Worm (Caenorhabditis elegans) whole organism, mixed stage, embryonic: ENCODE measurements around the gene twk-25.

ENCODE experiments used
- M03D4.4 ChIP-seq: sonication (generic microtip); optimal IDR thresholded peaks from 2 replicates; lab custom pipeline; 2017; ENCODE audit warnings: mild to moderate bottlenecking, missing genetic modification characterization, missing compliant biosample characterization
- bed-3 ChIP-seq: fragments of 200-800 bp; sonication (Bioruptor generic); optimal IDR thresholded peaks from 3 replicates; lab custom pipeline; 2018; ENCODE audit warnings: mild to moderate bottlenecking, missing genetic modification characterization, moderate library complexity, missing compliant biosample characterization
- blmp-1 ChIP-seq: fragments of 150-350 bp; optimal IDR thresholded peaks from 2 replicates; lab custom pipeline; 2014; ENCODE audit warnings: missing biosample characterization, missing genetic modification characterization
- ceh-39 ChIP-seq: fragments of 150-350 bp; optimal IDR thresholded peaks from 2 replicates; lab custom pipeline; 2014; ENCODE audit warnings: missing biosample characterization, missing genetic modification characterization
- ceh-43 ChIP-seq: fragments of 200-800 bp; sonication (Bioruptor generic); optimal IDR thresholded peaks from 2 replicates; lab custom pipeline; 2018; ENCODE audit warnings: mild to moderate bottlenecking, missing genetic modification characterization, moderate library complexity, missing compliant biosample characterization
- ceh-83 ChIP-seq: fragments of 200-800 bp; sonication (Bioruptor generic); optimal IDR thresholded peaks from 2 replicates; lab custom pipeline; 2018; ENCODE audit warnings: mild to moderate bottlenecking, missing genetic modification characterization, missing compliant biosample characterization
- ces-1 ChIP-seq: fragments of 150-350 bp; optimal IDR thresholded peaks from 2 replicates; lab custom pipeline; 2014; ENCODE audit warnings: missing biosample characterization, missing genetic modification reagents, missing genetic modification characterization
- cnd-1 ChIP-seq: fragments of 200-800 bp; sonication (Bioruptor generic); optimal IDR thresholded peaks from 2 replicates; lab custom pipeline; 2018; ENCODE audit warnings: mild to moderate bottlenecking, missing genetic modification characterization, missing compliant biosample characterization
- drap-1 ChIP-seq: fragments of 200-800 bp; sonication (Bioruptor generic); optimal IDR thresholded peaks from 3 replicates; lab custom pipeline; 2018; ENCODE audit warnings: mild to moderate bottlenecking, missing genetic modification characterization, missing compliant biosample characterization
- elt-1 ChIP-seq: sonication (generic microtip); optimal IDR thresholded peaks from 2 replicates; lab custom pipeline; 2017; ENCODE audit warnings: missing genetic modification characterization, mild to moderate bottlenecking, missing compliant biosample characterization, antibody characterized with exemption, moderate library complexity, borderline replicate concordance; ENCODE audit not compliant: insufficient read depth
- flh-1 ChIP-seq: fragments of 200-800 bp; sonication (Bioruptor generic); optimal IDR thresholded peaks from 2 replicates; lab custom pipeline; 2018; ENCODE audit warnings: mild to moderate bottlenecking, missing genetic modification characterization, moderate library complexity, missing compliant biosample characterization
- ham-2 ChIP-seq: fragments of 200-800 bp; sonication (Bioruptor generic); optimal IDR thresholded peaks from 2 replicates; lab custom pipeline; 2018; ENCODE audit warnings: mild to moderate bottlenecking, missing genetic modification characterization, missing compliant biosample characterization
- hlh-1 ChIP-seq: fragments of 150-350 bp; optimal IDR thresholded peaks from 2 replicates; lab custom pipeline; 2014; ENCODE audit warnings: missing biosample characterization, missing genetic modification reagents, missing genetic modification characterization
- lin-13 ChIP-seq: fragments of 150-350 bp; optimal IDR thresholded peaks from 2 replicates; lab custom pipeline; 2014; ENCODE audit warnings: missing biosample characterization, missing genetic modification characterization
- lin-32 ChIP-seq: fragments of 200-800 bp; sonication (Bioruptor generic); optimal IDR thresholded peaks from 2 replicates; lab custom pipeline; 2018; ENCODE audit warnings: mild to moderate bottlenecking, missing genetic modification characterization, missing compliant biosample characterization
- lsy-2 ChIP-seq: fragments of 150-350 bp; optimal IDR thresholded peaks from 2 replicates; lab custom pipeline; 2014; ENCODE audit warnings: missing biosample characterization, missing genetic modification characterization
- mab-5 ChIP-seq: fragments of 150-350 bp; optimal IDR thresholded peaks from 2 replicates; lab custom pipeline; 2014; ENCODE audit warnings: missing biosample characterization, missing genetic modification characterization
- mep-1 ChIP-seq: fragments of 150-350 bp; optimal IDR thresholded peaks from 2 replicates; lab custom pipeline; 2017; ENCODE audit warnings: missing biosample characterization, missing genetic modification reagents, missing genetic modification characterization, inconsistent platforms
- mls-2 ChIP-seq: sonication (generic microtip); optimal IDR thresholded peaks from 2 replicates; lab custom pipeline; 2016; ENCODE audit warnings: mild to moderate bottlenecking, missing genetic modification characterization, moderate library complexity, missing compliant biosample characterization
- nhr-12 ChIP-seq: fragments of 150-350 bp; optimal IDR thresholded peaks from 2 replicates; lab custom pipeline; 2014; ENCODE audit warnings: missing biosample characterization, missing genetic modification characterization
- nhr-2 ChIP-seq: fragments of 150-350 bp; optimal IDR thresholded peaks from 2 replicates; lab custom pipeline; 2014; ENCODE audit warnings: missing biosample characterization, missing genetic modification characterization
- nhr-237 ChIP-seq: fragments of 150-350 bp; optimal IDR thresholded peaks from 2 replicates; lab custom pipeline; 2014; ENCODE audit warnings: missing biosample characterization, missing genetic modification characterization
- nhr-28 ChIP-seq: fragments of 150-350 bp; optimal IDR thresholded peaks from 2 replicates; lab custom pipeline; 2014; ENCODE audit warnings: missing biosample characterization, missing genetic modification characterization
- nhr-76 ChIP-seq: sonication (generic microtip); optimal IDR thresholded peaks from 2 replicates; lab custom pipeline; 2017; ENCODE audit warnings: missing biosample characterization, missing genetic modification characterization
- pha-4 ChIP-seq: fragments of 150-350 bp; optimal IDR thresholded peaks from 2 replicates; lab custom pipeline; 2018; ENCODE audit warnings: missing biosample characterization, missing genetic modification reagents, missing genetic modification characterization
- sem-2 ChIP-seq: fragments of 200-800 bp; sonication (Bioruptor generic); optimal IDR thresholded peaks from 2 replicates; lab custom pipeline; 2018; ENCODE audit warnings: mild to moderate bottlenecking, missing genetic modification characterization, missing compliant biosample characterization
- snpc-4 ChIP-seq: fragments of 150-350 bp; optimal IDR thresholded peaks from 2 replicates; lab custom pipeline; 2014; ENCODE audit warnings: missing biosample characterization, missing genetic modification characterization
- sptf-1 ChIP-seq: sonication (generic microtip); optimal IDR thresholded peaks from 2 replicates; lab custom pipeline; 2017; ENCODE audit warnings: mild to moderate bottlenecking, missing genetic modification characterization, moderate library complexity, missing compliant biosample characterization
- tbx-8 ChIP-seq: fragments of 200-800 bp; sonication (Bioruptor generic); optimal IDR thresholded peaks from 2 replicates; lab custom pipeline; 2018; ENCODE audit warnings: mild to moderate bottlenecking, missing genetic modification characterization, moderate library complexity, missing compliant biosample characterization
- unc-120 ChIP-seq: sonication (generic microtip); optimal IDR thresholded peaks from 2 replicates; lab custom pipeline; 2017; ENCODE audit warnings: missing genetic modification characterization, missing compliant biosample characterization; ENCODE audit not compliant: poor library complexity, severe bottlenecking
- unc-39 ChIP-seq: fragments of 150-350 bp; optimal IDR thresholded peaks from 2 replicates; lab custom pipeline; 2014; ENCODE audit warnings: missing biosample characterization, missing genetic modification characterization
- unc-62 ChIP-seq: fragments of 150-350 bp; optimal IDR thresholded peaks from 2 replicates; lab custom pipeline; 2014; ENCODE audit warnings: missing biosample characterization, missing genetic modification reagents, missing genetic modification characterization
- zip-8 ChIP-seq: fragments of 150-350 bp; optimal IDR thresholded peaks from 2 replicates; lab custom pipeline; 2014; ENCODE audit warnings: missing biosample characterization, missing genetic modification characterization
- ztf-11 ChIP-seq: fragments of 150-350 bp; optimal IDR thresholded peaks from 2 replicates; lab custom pipeline; 2014; ENCODE audit warnings: missing biosample characterization, missing genetic modification characterization

twk-25 gene

DNA sequence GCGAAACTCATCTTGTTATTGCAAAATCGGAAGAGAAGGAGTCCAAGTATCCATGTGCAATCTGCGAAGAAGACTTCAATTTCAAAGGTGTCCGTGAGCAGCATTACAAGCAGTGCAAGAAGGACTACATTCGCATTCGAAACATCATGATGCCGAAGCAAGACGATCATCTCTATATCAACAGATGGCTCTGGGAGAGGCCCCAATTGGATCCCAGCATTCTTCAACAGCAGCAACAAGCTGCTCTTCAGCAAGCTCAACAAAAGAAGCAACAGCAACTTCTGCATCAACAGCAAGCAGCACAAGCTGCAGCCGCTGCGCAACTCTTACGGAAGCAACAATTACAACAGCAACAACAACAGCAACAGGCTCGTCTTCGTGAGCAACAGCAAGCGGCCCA is 21.7 kb downstream of the twk-25 start:
- no peak for TF ChIP-seq pha-4 (tag; lab: Kevin White, UChicago)
- TF ChIP-seq lsy-2 (tag; lab: Kevin White, UChicago), result no peak
- TF ChIP-seq snpc-4 (tag; lab: Kevin White, UChicago), result no peak
- no peak for TF ChIP-seq unc-62 (GFP tag; lab: Kevin White, UChicago)
- TF ChIP-seq nhr-12 (tag; lab: Kevin White, UChicago), result no peak
- no peak for TF ChIP-seq lin-13 (tag; lab: Kevin White, UChicago)
- TF ChIP-seq ztf-11 (tag; lab: Kevin White, UChicago), result no peak
- no peak for TF ChIP-seq nhr-28 (tag; lab: Kevin White, UChicago)
- no peak for TF ChIP-seq zip-8 (tag; lab: Kevin White, UChicago)

DNA sequence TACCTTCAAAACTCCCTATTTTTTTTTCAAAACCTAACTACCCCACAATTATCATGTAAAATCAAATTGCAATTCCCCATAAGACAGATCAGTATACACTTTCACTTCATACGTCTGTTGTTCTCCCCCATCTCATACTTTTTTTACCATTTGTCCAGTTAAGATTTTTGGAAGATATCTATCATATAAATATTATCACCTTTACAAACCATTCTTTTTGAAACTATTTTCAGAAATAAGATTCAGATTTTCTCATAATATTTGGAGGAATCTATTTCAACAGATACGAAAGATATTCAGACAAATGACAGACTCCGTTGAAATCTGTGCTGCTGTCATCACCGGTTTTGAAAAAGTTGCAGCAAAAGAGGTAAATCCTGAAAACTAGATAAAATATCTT is 23.2 kb downstream of the twk-25 start, which contains the start of gene M04B2.2:
Gene M04B2.2, plus strand, starts transcription at position 301 of the 400 bp plus-strand sequence.
- no peak for TF ChIP-seq M03D4.4 (tag; lab: Kevin White, UChicago)
- no peak for TF ChIP-seq mab-5 (tag; lab: Kevin White, UChicago)
- TF ChIP-seq lsy-2 (tag; lab: Kevin White, UChicago), result no peak
- no peak for TF ChIP-seq ces-1 (GFP tag; lab: Kevin White, UChicago)
- no peak for TF ChIP-seq elt-1
- no peak for TF ChIP-seq ceh-43 (GFP tag; lab: Kevin White, UChicago)
- no peak for TF ChIP-seq flh-1 (GFP tag; lab: Kevin White, UChicago)
- no peak for TF ChIP-seq drap-1 (GFP tag; lab: Kevin White, UChicago)
- no peak for TF ChIP-seq tbx-8 (GFP tag; lab: Kevin White, UChicago)
- TF ChIP-seq blmp-1 (tag; lab: Kevin White, UChicago), result no peak
- TF ChIP-seq sem-2, result no peak
- TF ChIP-seq unc-62 (GFP tag; lab: Kevin White, UChicago), result no peak
- TF ChIP-seq unc-120, result no peak
- no peak for TF ChIP-seq unc-39
- TF ChIP-seq ceh-39 (tag; lab: Kevin White, UChicago), result no peak
- no peak for TF ChIP-seq nhr-12 (tag; lab: Kevin White, UChicago)
- no peak for TF ChIP-seq nhr-76 (tag; lab: Kevin White, UChicago)
- no peak for TF ChIP-seq snpc-4 (tag; lab: Kevin White, UChicago)

DNA sequence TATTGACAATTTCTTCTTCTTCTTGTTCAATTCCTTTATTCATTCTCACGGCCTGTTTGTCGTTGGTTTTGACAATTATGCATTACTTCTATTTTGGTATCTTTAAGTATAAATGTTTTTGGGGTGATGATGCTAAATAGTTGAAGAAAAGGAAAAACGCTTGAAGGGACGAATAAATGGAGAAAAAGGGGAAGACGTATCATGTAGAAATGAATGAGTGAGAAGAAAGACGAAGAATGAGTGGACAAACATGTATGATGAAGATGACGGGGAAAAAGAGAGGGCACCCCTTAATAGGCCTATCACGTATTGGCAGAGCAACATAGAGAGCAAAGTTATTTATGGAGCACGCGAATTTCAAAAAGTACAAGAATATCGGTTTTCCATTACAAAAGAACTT is 44.2 kb downstream of the twk-25 start, which contains the start of gene M04B2.7:
Gene M04B2.7, minus strand, starts transcription at position 101 of the 400 bp plus-strand sequence.
- TF ChIP-seq mls-2, result no peak
- TF ChIP-seq cnd-1 (tag; lab: Kevin White, UChicago), result no peak
- TF ChIP-seq nhr-28 (tag; lab: Kevin White, UChicago), result no peak
- TF ChIP-seq elt-1, result no peak
- TF ChIP-seq lin-32 (GFP tag; lab: Kevin White, UChicago), result no peak
- no peak for TF ChIP-seq ces-1 (GFP tag; lab: Kevin White, UChicago)
- no peak for TF ChIP-seq sptf-1 (tag; lab: Kevin White, UChicago)
- TF ChIP-seq pha-4 (tag; lab: Kevin White, UChicago), result no peak

DNA sequence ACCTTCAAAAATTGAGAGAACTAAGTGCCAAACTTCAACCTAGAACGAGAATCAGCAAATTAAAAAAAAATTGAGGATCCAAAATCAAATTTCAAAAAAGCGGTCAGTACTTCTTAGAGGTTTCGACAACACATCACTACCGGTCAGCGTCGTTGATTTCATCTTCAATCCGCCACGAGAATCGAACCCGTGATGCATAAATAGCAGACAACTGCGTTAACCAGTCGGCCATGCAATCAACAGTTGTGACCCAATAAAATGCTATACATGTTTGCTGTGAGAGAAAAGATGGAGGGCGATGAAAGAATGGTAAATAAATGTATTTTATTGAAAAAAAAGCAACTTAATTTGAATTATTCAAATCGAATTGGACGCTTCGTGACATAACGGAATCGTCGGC is 45.2 kb downstream of the twk-25 start:
- TF ChIP-seq bed-3 (GFP tag; lab: Kevin White, UChicago) (peak; percentile 85), ham-2 (GFP tag; lab: Kevin White, UChicago) (peak; percentile 78), drap-1 (GFP tag; lab: Kevin White, UChicago) (peak; percentile 93), nhr-237 (tag; lab: Kevin White, UChicago) (peak; percentile 20), nhr-76 (tag; lab: Kevin White, UChicago) (no peak), pha-4 (tag; lab: Kevin White, UChicago) (peak; percentile 28), lin-32 (GFP tag; lab: Kevin White, UChicago) (peak; percentile 79), M03D4.4 (tag; lab: Kevin White, UChicago) (peak; percentile 90), zip-8 (tag; lab: Kevin White, UChicago) (no peak), hlh-1 (tag; lab: Kevin White, UChicago) (peak; percentile 54), lin-13 (tag; lab: Kevin White, UChicago) (peak; percentile 59), lsy-2 (tag; lab: Kevin White, UChicago) (peak; percentile 29), sptf-1 (tag; lab: Kevin White, UChicago) (peak; percentile 91), blmp-1 (tag; lab: Kevin White, UChicago) (no peak), tbx-8 (GFP tag; lab: Kevin White, UChicago) (peak; percentile 15), ztf-11 (tag; lab: Kevin White, UChicago) (peak; percentile 57), unc-62 (GFP tag; lab: Kevin White, UChicago) (peak; percentile 61), ceh-83 (GFP tag; lab: Kevin White, UChicago) (peak; percentile 90), nhr-12 (tag; lab: Kevin White, UChicago) (no peak), ceh-43 (GFP tag; lab: Kevin White, UChicago) (peak; percentile 81), mls-2 (peak; percentile 90), nhr-2 (tag; lab: Kevin White, UChicago) (no peak), mep-1 (peak; percentile 79), flh-1 (GFP tag; lab: Kevin White, UChicago) (peak; percentile 47), unc-120 (peak; percentile 91), unc-39 (no peak), sem-2 (peak; percentile 85), cnd-1 (tag; lab: Kevin White, UChicago) (peak; percentile 86), nhr-28 (tag; lab: Kevin White, UChicago) (peak; percentile 68)
